Worm (Caenorhabditis elegans) whole organism, L1 larva: ENCODE measurements around the gene Y116F11A.1.

Experiments
- C04F5.9 ChIP-seq: sonication (generic microtip); optimal IDR thresholded peaks from 2 replicates; lab custom pipeline; 2016; ENCODE audit warnings: missing genetic modification characterization, missing compliant biosample characterization
- ama-1 ChIP-seq: fragments of 150-350 bp; optimal IDR thresholded peaks from 2 replicates; lab custom pipeline; 2014
- ceh-88 ChIP-seq: fragments of 200-800 bp; sonication (Bioruptor generic); IDR thresholded peaks from 2 replicates; pipeline ENCODE4 v1.3.6; 2022; ENCODE audit warnings: missing genetic modification characterization, missing compliant biosample characterization
- jun-1 ChIP-seq: fragments of 150-350 bp; optimal IDR thresholded peaks from 2 replicates; lab custom pipeline; 2014; ENCODE audit warnings: missing biosample characterization, missing genetic modification reagents, missing genetic modification characterization
- lin-35 ChIP-seq, 2 experiments: fragments of 150-350 bp; optimal IDR thresholded peaks; 2 replicates each; lab custom pipeline; 2014; ENCODE audit warnings: missing biosample characterization in 2 of 2, missing genetic modification characterization in 2 of 2, missing genetic modification reagents in 2 of 2
- lin-39 ChIP-seq: fragments of 150-350 bp; optimal IDR thresholded peaks from 2 replicates; lab custom pipeline; 2014; ENCODE audit warnings: missing biosample characterization, missing genetic modification reagents, missing genetic modification characterization
- nhr-12 ChIP-seq: sonication (generic microtip); optimal IDR thresholded peaks from 2 replicates; lab custom pipeline; 2017; ENCODE audit warnings: missing biosample characterization, missing genetic modification characterization
- pag-3 ChIP-seq: sonication (generic microtip); optimal IDR thresholded peaks from 2 replicates; lab custom pipeline; 2017; ENCODE audit warnings: missing genetic modification characterization, mild to moderate bottlenecking, missing compliant biosample characterization, antibody characterized with exemption, borderline replicate concordance; ENCODE audit not compliant: insufficient read depth
- snpc-4 ChIP-seq: fragments of 150-350 bp; optimal IDR thresholded peaks from 2 replicates; lab custom pipeline; 2014; ENCODE audit warnings: missing biosample characterization, missing genetic modification characterization
- unc-62 ChIP-seq: fragments of 150-350 bp; optimal IDR thresholded peaks from 2 replicates; lab custom pipeline; 2014; ENCODE audit warnings: missing biosample characterization, missing genetic modification reagents, missing genetic modification characterization

DNA sequence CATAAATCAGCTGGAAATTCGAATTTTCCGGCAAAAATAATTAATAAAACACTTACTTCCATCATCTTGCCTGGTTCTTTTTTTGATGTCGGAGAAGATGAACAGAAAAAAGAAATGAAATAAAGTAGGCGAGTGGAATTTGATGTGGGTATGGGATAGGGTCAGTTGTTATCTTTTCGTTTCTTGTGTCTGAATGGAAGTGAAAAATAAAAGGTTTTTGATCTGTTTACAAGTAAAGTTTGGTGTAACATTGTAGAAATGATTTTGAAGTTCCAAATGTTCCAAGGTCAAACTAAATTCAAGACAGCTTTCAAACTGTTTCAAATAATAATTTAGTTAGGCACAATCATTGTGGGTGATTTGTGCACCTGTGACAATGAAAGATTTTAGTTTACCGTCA lies 7.1 kb downstream of the Y116F11A.1 start, which contains the start of gene W04E12.7:
- no peak for TF ChIP-seq lin-35 (GFP tag; optimal IDR thresholded peaks at IDR 0.05; lab: Kevin White, UChicago)
- no peak for TF ChIP-seq snpc-4 (tag; lab: Kevin White, UChicago)
- TF ChIP-seq C04F5.9: no peak
- no peak for TF ChIP-seq nhr-12
- no peak for TF ChIP-seq lin-39 (tag; lab: Kevin White, UChicago)
- no peak for TF ChIP-seq jun-1 (tag; lab: Kevin White, UChicago)
- TF ChIP-seq ama-1 (lab: Kevin White, UChicago): no peak
- no peak for TF ChIP-seq ceh-88 (GFP tag; lab: Robert Waterston, UW)
- no peak for TF ChIP-seq unc-62 (GFP tag; lab: Kevin White, UChicago)
- TF ChIP-seq pag-3 (tag; lab: Kevin White, UChicago): no peak
